Fruit fly (Drosophila melanogaster): Measurements from ENCODE around the gene mio.

dm6 chr2L:2201107-2201561 lies 16.0 kb upstream of the mio start:
- TF ChIP-seq CG9948 (tag; optimal IDR thresholded peaks at IDR 0.05), result peak; percentile 93
- peak; percentile 89 for TF ChIP-seq fd96Ca (GFP tag; IDR thresholded peaks at IDR 0.05)
- peak; percentile 90 for TF ChIP-seq CG32121 (GFP tag; IDR thresholded peaks at IDR 0.05)
- TF ChIP-seq CG15710 (tag; optimal IDR thresholded peaks at IDR 0.05), result peak; percentile 88
- TF ChIP-seq EcR (GFP tag; optimal IDR thresholded peaks at IDR 0.05), result no peak
- TF ChIP-seq CG8159 (tag; optimal IDR thresholded peaks at IDR 0.05), result peak; percentile 90
- peak; percentile 91 for TF ChIP-seq Pif1A (GFP tag; optimal IDR thresholded peaks at IDR 0.05)
- peak; percentile 82 for TF ChIP-seq CG34367 (tag; optimal IDR thresholded peaks at IDR 0.05)
- TF ChIP-seq CG8301 (tag; optimal IDR thresholded peaks at IDR 0.05), result peak; percentile 95
- TF ChIP-seq CG14655 (GFP tag; optimal IDR thresholded peaks at IDR 0.05), result peak; percentile 98
